Worm (Caenorhabditis elegans): ENCODE measurements around the gene T23F2.4.

The T23F2.4 gene

DNA sequence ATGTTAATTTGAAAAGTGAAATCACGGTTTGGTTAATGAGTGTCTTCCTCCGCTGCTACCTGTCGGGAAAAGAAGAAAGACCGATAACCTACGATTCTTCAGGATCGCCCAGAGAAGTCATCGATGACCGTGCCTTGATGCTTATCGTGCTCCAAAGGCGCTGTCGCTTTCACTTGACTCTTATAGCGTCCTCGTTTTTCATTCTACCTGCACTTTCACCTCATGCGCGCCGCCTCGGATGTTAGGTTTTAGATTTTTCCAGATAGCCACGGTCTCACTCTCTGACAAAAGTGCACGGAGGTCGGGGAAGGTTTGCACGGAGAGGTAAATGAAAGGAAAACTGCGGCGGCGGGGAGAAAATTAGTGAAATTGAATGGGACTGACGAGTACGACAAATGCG lies 26.0 kb downstream of the T23F2.4 start:
- TF ChIP-seq pqm-1 (tag; optimal IDR thresholded peaks at IDR 0.05) (no peak), nfya-1 (tag; optimal IDR thresholded peaks at IDR 0.05) (no peak)

DNA sequence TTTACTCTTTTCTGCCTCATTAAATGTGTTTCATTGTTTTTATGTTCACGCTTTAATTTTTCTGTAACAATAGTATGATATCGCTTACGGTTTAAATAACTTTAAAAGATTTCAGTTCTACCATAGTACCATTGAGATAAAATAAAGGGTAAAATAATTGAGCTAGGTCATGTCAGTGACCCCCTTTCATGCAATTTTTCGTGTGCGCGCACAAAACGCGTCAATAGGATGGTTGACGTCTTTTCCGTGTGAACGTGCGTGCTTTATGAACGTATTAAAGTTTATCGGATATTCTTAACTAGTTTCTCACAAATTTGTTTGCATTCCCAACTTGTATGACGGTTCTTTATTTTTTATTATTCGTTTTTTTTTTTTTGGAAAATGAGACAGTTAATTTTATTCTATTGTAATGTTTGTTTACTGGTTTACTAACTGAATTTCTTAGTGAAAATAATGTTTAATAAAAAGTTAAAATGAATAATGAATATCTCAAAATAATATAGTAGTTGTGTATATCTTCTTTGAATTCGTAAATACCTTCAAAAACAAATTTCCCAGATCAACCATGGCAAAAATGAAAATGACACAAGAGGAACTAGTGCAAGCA lies 28.9 kb downstream of the T23F2.4 start, which contains the start of gene C25F6.1:
Gene C25F6.1 (plus strand): TSS at position 557 of the 607 bp plus-strand sequence.
- no peak for TF ChIP-seq pha-4 (tag; optimal IDR thresholded peaks at IDR 0.05)
- no peak for TF ChIP-seq gmeb-2 (tag; optimal IDR thresholded peaks at IDR 0.05)
- no peak for TF ChIP-seq che-1 (tag; optimal IDR thresholded peaks at IDR 0.05)
- no peak for TF ChIP-seq ceh-48 (tag; optimal IDR thresholded peaks at IDR 0.05)
- no peak for TF ChIP-seq hlh-13 (GFP tag; optimal IDR thresholded peaks at IDR 0.05)
- TF ChIP-seq unc-42 (tag; optimal IDR thresholded peaks at IDR 0.05): no peak
- no peak for TF ChIP-seq T23F11.4 (GFP tag; optimal IDR thresholded peaks at IDR 0.05)
- no peak for TF ChIP-seq hlh-6 (tag; optimal IDR thresholded peaks at IDR 0.05)
- no peak for TF ChIP-seq pha-2 (tag; optimal IDR thresholded peaks at IDR 0.05)
- TF ChIP-seq unc-3 (GFP tag; conservative IDR thresholded peaks at IDR 0.05): no peak
- no peak for TF ChIP-seq unc-3 (tag; optimal IDR thresholded peaks at IDR 0.05)
- no peak for TF ChIP-seq ztf-16 (tag; optimal IDR thresholded peaks at IDR 0.05)

DNA sequence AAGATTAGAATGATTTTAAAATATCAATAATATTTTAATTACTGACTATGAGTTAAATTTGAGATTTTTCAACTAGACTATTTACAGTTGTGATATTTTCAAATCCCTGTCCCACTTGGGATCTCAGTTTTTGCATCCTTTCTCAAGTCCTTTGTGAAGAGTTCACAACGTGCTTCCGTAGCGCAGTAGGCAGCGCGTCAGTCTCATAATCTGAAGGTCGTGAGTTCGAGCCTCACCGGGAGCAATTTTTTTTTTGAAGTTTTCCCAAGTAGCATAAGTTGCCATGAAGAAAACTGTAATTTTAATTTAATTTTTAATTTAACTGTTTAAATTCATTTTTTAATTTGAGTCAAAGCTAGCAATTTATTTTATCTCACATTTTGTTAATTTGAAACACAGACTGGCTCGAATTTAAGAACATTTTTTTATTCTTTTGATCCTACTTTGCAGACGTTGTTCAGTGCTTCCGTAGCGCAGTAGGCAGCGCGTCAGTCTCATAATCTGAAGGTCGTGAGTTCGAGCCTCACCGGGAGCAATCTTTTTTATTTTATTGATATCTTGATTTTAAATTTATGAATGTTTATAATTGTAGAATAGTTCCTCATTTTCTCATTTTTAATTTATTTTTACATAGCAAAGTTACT lies 29.5 kb downstream of the T23F2.4 start:
- TF ChIP-seq pax-1 (tag; optimal IDR thresholded peaks at IDR 0.05) (no peak), C38D4.7 (GFP tag; optimal IDR thresholded peaks at IDR 0.05) (peak; percentile 11), fax-1 (tag; optimal IDR thresholded peaks at IDR 0.05) (no peak)

- TF ChIP-seq hlh-13 (GFP tag; optimal IDR thresholded peaks at IDR 0.05): no peak
- no peak for TF ChIP-seq Y22D7AL.16 (tag; optimal IDR thresholded peaks at IDR 0.05)
- TF ChIP-seq F13H6.1 (tag; optimal IDR thresholded peaks at IDR 0.05): peak; percentile 38
- no peak for TF ChIP-seq ceh-48 (tag; optimal IDR thresholded peaks at IDR 0.05)
- TF ChIP-seq eyg-1 (tag; optimal IDR thresholded peaks at IDR 0.05): no peak
- peak; percentile 68 for TF ChIP-seq tbx-2 (tag; optimal IDR thresholded peaks at IDR 0.05)
- no peak for TF ChIP-seq tbx-7 (tag; optimal IDR thresholded peaks at IDR 0.05)
- peak; percentile 38 for TF ChIP-seq elt-2 (tag; optimal IDR thresholded peaks at IDR 0.05)
- TF ChIP-seq lim-6 (tag; optimal IDR thresholded peaks at IDR 0.05): no peak
- no peak for TF ChIP-seq rnt-1 (tag; optimal IDR thresholded peaks at IDR 0.05)
- no peak for TF ChIP-seq C08G9.2 (tag; optimal IDR thresholded peaks at IDR 0.05)
- no peak for TF ChIP-seq hlh-15 (tag; optimal IDR thresholded peaks at IDR 0.05)
- no peak for TF ChIP-seq zip-5 (tag; optimal IDR thresholded peaks at IDR 0.05)
- peak; percentile 5 for TF ChIP-seq hlh-30 (tag; optimal IDR thresholded peaks at IDR 0.05; ENCODE audit: insufficient read depth)
- no peak for TF ChIP-seq C38D4.7 (GFP tag; optimal IDR thresholded peaks at IDR 0.05)
- TF ChIP-seq pag-3 (tag; optimal IDR thresholded peaks at IDR 0.05; ENCODE audit: borderline replicate concordance): no peak
- no peak for TF ChIP-seq mec-3 (tag; optimal IDR thresholded peaks at IDR 0.05; ENCODE audit: borderline replicate concordance)
- peak; percentile 16 for TF ChIP-seq fkh-6 (tag; optimal IDR thresholded peaks at IDR 0.05)
- TF ChIP-seq K02D7.2 (tag; optimal IDR thresholded peaks at IDR 0.05): no peak
- peak; percentile 44 for TF ChIP-seq ceh-19 (GFP tag; optimal IDR thresholded peaks at IDR 0.05)
- no peak for TF ChIP-seq pat-9 (tag; optimal IDR thresholded peaks at IDR 0.05)
- no peak for TF ChIP-seq T23F11.4 (GFP tag; optimal IDR thresholded peaks at IDR 0.05)
- peak; percentile 43 for TF ChIP-seq ceh-2 (tag; optimal IDR thresholded peaks at IDR 0.05)
- no peak for TF ChIP-seq unc-3 (GFP tag; conservative IDR thresholded peaks at IDR 0.05)
- no peak for TF ChIP-seq unc-3 (tag; optimal IDR thresholded peaks at IDR 0.05)
- no peak for TF ChIP-seq ceh-31 (tag; optimal IDR thresholded peaks at IDR 0.05)
- no peak for TF ChIP-seq ceh-14 (tag; optimal IDR thresholded peaks at IDR 0.05)
- TF ChIP-seq sox-2 (GFP tag; IDR thresholded peaks at IDR 0.05): no peak
- no peak for TF ChIP-seq npax-4 (tag; optimal IDR thresholded peaks at IDR 0.05)
- no peak for TF ChIP-seq unc-86 (tag; optimal IDR thresholded peaks at IDR 0.05)
- no peak for TF ChIP-seq ahr-1 (tag; optimal IDR thresholded peaks at IDR 0.05)
- TF ChIP-seq ama-1 (optimal IDR thresholded peaks at IDR 0.05): peak; percentile 74
- TF ChIP-seq unc-42 (tag; optimal IDR thresholded peaks at IDR 0.05): no peak
- TF ChIP-seq ceh-45 (GFP tag; IDR thresholded peaks at IDR 0.05): no peak
- no peak for TF ChIP-seq hlh-6 (tag; optimal IDR thresholded peaks at IDR 0.05)
These were observed 34.9 kb downstream of the T23F2.4 start for ce11 chrX:5479876-5480580.
